Fruit fly (Drosophila melanogaster): ENCODE data around the gene CG15211.

dm6 chrX:10814113-10814512, 41.8 kb downstream of the CG15211 start:
- TF ChIP-seq otp (GFP tag; IDR thresholded peaks at IDR 0.05) (no peak), bsh (GFP tag; optimal IDR thresholded peaks at IDR 0.05) (no peak), Doc2 (GFP tag; IDR thresholded peaks at IDR 0.05) (no peak), CG12391 (tag; optimal IDR thresholded peaks at IDR 0.05) (no peak), CG10147 (GFP tag; optimal IDR thresholded peaks at IDR 0.05) (no peak), Ets97D (GFP tag; optimal IDR thresholded peaks at IDR 0.05) (no peak), Bteb2 (GFP tag; optimal IDR thresholded peaks at IDR 0.05) (no peak), run (tag; optimal IDR thresholded peaks at IDR 0.05) (no peak), CG11696 (GFP tag; IDR thresholded peaks at IDR 0.05) (no peak), CG17568 (GFP tag; optimal IDR thresholded peaks at IDR 0.05) (no peak), CG17912 (GFP tag; optimal IDR thresholded peaks at IDR 0.05) (no peak), peb (GFP tag; IDR thresholded peaks at IDR 0.05) (no peak), Lim3 (GFP tag; IDR thresholded peaks at IDR 0.05) (no peak), CG13894 (tag; optimal IDR thresholded peaks at IDR 0.05) (no peak)
